Worm (Caenorhabditis elegans) whole organism, L3 larva: ENCODE results near the gene ogdh-2.

Source experiments
- R02D3.7 ChIP-seq: fragments of 150-350 bp; optimal IDR thresholded peaks from 2 replicates; lab custom pipeline; 2014; ENCODE audit warnings: missing biosample characterization, missing genetic modification characterization
- ZK546.5 ChIP-seq: sonication (generic microtip); optimal IDR thresholded peaks from 2 replicates; lab custom pipeline; 2017; ENCODE audit warnings: missing biosample characterization, missing genetic modification characterization
- ama-1 ChIP-seq: fragments of 150-350 bp; optimal IDR thresholded peaks from 2 replicates; lab custom pipeline; 2018
- ceh-16 ChIP-seq: sonication (generic microtip); optimal IDR thresholded peaks from 2 replicates; lab custom pipeline; 2017; ENCODE audit warnings: missing biosample characterization, missing genetic modification characterization
- ceh-82 ChIP-seq: fragments of 150-350 bp; optimal IDR thresholded peaks from 2 replicates; lab custom pipeline; 2014; ENCODE audit warnings: missing biosample characterization, missing genetic modification characterization
- egl-5 ChIP-seq: fragments of 150-350 bp; optimal IDR thresholded peaks from 2 replicates; lab custom pipeline; 2017; ENCODE audit warnings: missing biosample characterization, missing genetic modification reagents, missing genetic modification characterization, inconsistent platforms
- elt-2 ChIP-seq: sonication (generic microtip); optimal IDR thresholded peaks from 2 replicates; lab custom pipeline; 2016; ENCODE audit warnings: missing genetic modification reagents, mild to moderate bottlenecking, missing genetic modification characterization, missing compliant biosample characterization
- elt-3 ChIP-seq, 3 experiments: fragments of 150-350 bp in 1 of 3; sonication (generic microtip) in 2 of 3; optimal IDR thresholded peaks; 2 replicates in 2 of 3; 4 replicates in 1 of 3; lab custom pipeline; 2014 to 2017; ENCODE audit warnings: missing biosample characterization in 3 of 3, missing genetic modification characterization in 3 of 3
- jun-1 ChIP-seq: fragments of 150-350 bp; optimal IDR thresholded peaks from 2 replicates; lab custom pipeline; 2014; ENCODE audit warnings: missing biosample characterization, missing genetic modification reagents, missing genetic modification characterization
- lin-15B ChIP-seq: fragments of 150-350 bp; optimal IDR thresholded peaks from 2 replicates; lab custom pipeline; 2014; ENCODE audit warnings: missing biosample characterization, missing genetic modification characterization
- mdl-1 ChIP-seq: fragments of 150-350 bp; optimal IDR thresholded peaks from 2 replicates; lab custom pipeline; 2014; ENCODE audit warnings: missing biosample characterization, missing genetic modification characterization
- mml-1 ChIP-seq: fragments of 150-350 bp; sonication (generic microtip); optimal IDR thresholded peaks from 3 replicates; lab custom pipeline; 2014; ENCODE audit warnings: missing biosample characterization, missing genetic modification characterization
- nhr-11 ChIP-seq: fragments of 150-350 bp; optimal IDR thresholded peaks from 2 replicates; lab custom pipeline; 2014; ENCODE audit warnings: missing biosample characterization, missing genetic modification characterization
- nhr-12 ChIP-seq: fragments of 150-350 bp; optimal IDR thresholded peaks from 2 replicates; lab custom pipeline; 2014; ENCODE audit warnings: missing biosample characterization, missing genetic modification characterization
- nhr-23 ChIP-seq: fragments of 150-350 bp; optimal IDR thresholded peaks from 2 replicates; lab custom pipeline; 2014; ENCODE audit warnings: missing biosample characterization, missing genetic modification reagents, missing genetic modification characterization
- nhr-25 ChIP-seq: sonication (generic microtip); optimal IDR thresholded peaks from 2 replicates; lab custom pipeline; 2017; ENCODE audit warnings: missing biosample characterization, missing genetic modification characterization
- nhr-43 ChIP-seq: sonication (generic microtip); optimal IDR thresholded peaks from 2 replicates; lab custom pipeline; 2016; ENCODE audit warnings: mild to moderate bottlenecking, missing genetic modification characterization, missing compliant biosample characterization; ENCODE audit not compliant: poor library complexity, severe bottlenecking
- nhr-67 ChIP-seq: fragments of 150-350 bp; optimal IDR thresholded peaks from 2 replicates; lab custom pipeline; 2014; ENCODE audit warnings: missing biosample characterization, missing genetic modification characterization
- nhr-76 ChIP-seq: fragments of 150-350 bp; sonication (generic microtip); optimal IDR thresholded peaks from 5 replicates; lab custom pipeline; 2014; ENCODE audit warnings: missing biosample characterization, missing genetic modification characterization
- nhr-77 ChIP-seq: fragments of 150-350 bp; optimal IDR thresholded peaks from 2 replicates; lab custom pipeline; 2014; ENCODE audit warnings: missing biosample characterization, missing genetic modification characterization
- pha-4 ChIP-seq: fragments of 150-350 bp; optimal IDR thresholded peaks from 2 replicates; lab custom pipeline; 2014; ENCODE audit warnings: missing biosample characterization, missing genetic modification reagents, missing genetic modification characterization
- pqm-1 ChIP-seq: fragments of 150-350 bp; optimal IDR thresholded peaks from 2 replicates; lab custom pipeline; 2017; ENCODE audit warnings: missing biosample characterization, missing genetic modification characterization, inconsistent platforms
- sea-2 ChIP-seq: fragments of 150-350 bp; sonication (generic microtip); optimal IDR thresholded peaks from 4 replicates; lab custom pipeline; 2014; ENCODE audit warnings: missing biosample characterization, missing genetic modification reagents, missing genetic modification characterization
- snpc-4 ChIP-seq: fragments of 150-350 bp; optimal IDR thresholded peaks from 2 replicates; lab custom pipeline; 2014; ENCODE audit warnings: missing biosample characterization, missing genetic modification characterization
- unc-39 ChIP-seq: sonication (generic microtip); optimal IDR thresholded peaks from 4 replicates; lab custom pipeline; 2017; ENCODE audit warnings: missing biosample characterization, missing genetic modification characterization
- ztf-11 ChIP-seq: fragments of 150-350 bp; optimal IDR thresholded peaks from 2 replicates; lab custom pipeline; 2014; ENCODE audit warnings: missing biosample characterization, missing genetic modification characterization

Gene ogdh-2

ce11 chrV:12192129-12192528 lies 2.2 kb upstream of the ogdh-2 start, which contains the start of gene rnp-1:
Gene rnp-1, plus strand, starts transcription at chrV:12192273.
- TF ChIP-seq nhr-11 (tag; lab: Kevin White, UChicago) (no peak), pha-4 (tag; lab: Kevin White, UChicago) (peak; percentile 10), ama-1 (lab: Kevin White, UChicago) (peak; percentile 35), ceh-82 (tag; lab: Kevin White, UChicago) (no peak)

ce11 chrV:12195845-12196244 lies 1.5 kb downstream of the ogdh-2 start, which contains the start of gene ZK836.3:
Gene ZK836.3, minus strand, starts transcription at chrV:12195945.
- TF ChIP-seq mml-1 (tag; lab: Kevin White, UChicago) (no peak), nhr-67 (no peak), pha-4 (tag; lab: Kevin White, UChicago) (peak; percentile 43)

- TF ChIP-seq pha-4 (tag; lab: Kevin White, UChicago) (peak; percentile 89), unc-39 (tag; lab: Kevin White, UChicago) (no peak)
Observed at ce11 chrV:12196659-12197058, 2.4 kb downstream of the ogdh-2 start.

ce11 chrV:12197748-12198147 lies 3.4 kb downstream of the ogdh-2 start:
- TF ChIP-seq snpc-4 (tag; lab: Kevin White, UChicago) (no peak), mml-1 (tag; lab: Kevin White, UChicago) (no peak), egl-5 (tag; lab: Kevin White, UChicago) (no peak), jun-1 (no peak)

ce11 chrV:12198545-12198944 lies 4.2 kb downstream of the ogdh-2 start, which contains the start of gene lon-3:
Gene lon-3, minus strand, starts transcription at chrV:12198645.
- TF ChIP-seq nhr-12 (no peak), elt-2 (no peak), ztf-11 (tag; lab: Kevin White, UChicago) (no peak), nhr-25 (tag; lab: Kevin White, UChicago) (no peak)

ce11 chrV:12199474-12199873 lies 5.2 kb downstream of the ogdh-2 start:
- peak; percentile 82 for TF ChIP-seq nhr-43 (tag; lab: Kevin White, UChicago)
- no peak for TF ChIP-seq nhr-67
- TF ChIP-seq elt-3 (tag; optimal IDR thresholded peaks at IDR 0.05; lab: Kevin White, UChicago), result peak in 1 of 3 experiments; percentile 55
- TF ChIP-seq nhr-23, result peak; percentile 77
- TF ChIP-seq R02D3.7 (tag; lab: Kevin White, UChicago), result no peak
- TF ChIP-seq nhr-25 (tag; lab: Kevin White, UChicago), result peak; percentile 16

- TF ChIP-seq nhr-43 (tag; lab: Kevin White, UChicago), result no peak
- TF ChIP-seq elt-2, result peak; percentile 44
Observed at ce11 chrV:12208678-12209077, 14.4 kb downstream of the ogdh-2 start.

- no peak for TF ChIP-seq mdl-1 (tag; lab: Kevin White, UChicago)
- TF ChIP-seq ceh-16 (tag; lab: Kevin White, UChicago), result no peak
- no peak for TF ChIP-seq jun-1
- no peak for TF ChIP-seq pqm-1 (tag; lab: Kevin White, UChicago)
- TF ChIP-seq nhr-11 (tag; lab: Kevin White, UChicago), result no peak
- no peak for TF ChIP-seq lin-15B (tag; lab: Kevin White, UChicago)
- TF ChIP-seq nhr-43 (tag; lab: Kevin White, UChicago), result no peak
- TF ChIP-seq nhr-76, result no peak
- TF ChIP-seq sea-2, result no peak
- TF ChIP-seq elt-3 (tag; optimal IDR thresholded peaks at IDR 0.05; lab: Kevin White, UChicago), result no peak
- no peak for TF ChIP-seq ceh-82 (tag; lab: Kevin White, UChicago)
- TF ChIP-seq nhr-77 (tag; lab: Kevin White, UChicago), result no peak
- TF ChIP-seq ZK546.5 (tag; lab: Kevin White, UChicago), result no peak
- TF ChIP-seq ztf-11 (tag; lab: Kevin White, UChicago), result no peak
- TF ChIP-seq nhr-23, result no peak
Observed at ce11 chrV:12209951-12210350, 15.6 kb downstream of the ogdh-2 start.
